Fruit fly (Drosophila melanogaster): ENCODE results near the gene kst.

Gene kst

DNA sequence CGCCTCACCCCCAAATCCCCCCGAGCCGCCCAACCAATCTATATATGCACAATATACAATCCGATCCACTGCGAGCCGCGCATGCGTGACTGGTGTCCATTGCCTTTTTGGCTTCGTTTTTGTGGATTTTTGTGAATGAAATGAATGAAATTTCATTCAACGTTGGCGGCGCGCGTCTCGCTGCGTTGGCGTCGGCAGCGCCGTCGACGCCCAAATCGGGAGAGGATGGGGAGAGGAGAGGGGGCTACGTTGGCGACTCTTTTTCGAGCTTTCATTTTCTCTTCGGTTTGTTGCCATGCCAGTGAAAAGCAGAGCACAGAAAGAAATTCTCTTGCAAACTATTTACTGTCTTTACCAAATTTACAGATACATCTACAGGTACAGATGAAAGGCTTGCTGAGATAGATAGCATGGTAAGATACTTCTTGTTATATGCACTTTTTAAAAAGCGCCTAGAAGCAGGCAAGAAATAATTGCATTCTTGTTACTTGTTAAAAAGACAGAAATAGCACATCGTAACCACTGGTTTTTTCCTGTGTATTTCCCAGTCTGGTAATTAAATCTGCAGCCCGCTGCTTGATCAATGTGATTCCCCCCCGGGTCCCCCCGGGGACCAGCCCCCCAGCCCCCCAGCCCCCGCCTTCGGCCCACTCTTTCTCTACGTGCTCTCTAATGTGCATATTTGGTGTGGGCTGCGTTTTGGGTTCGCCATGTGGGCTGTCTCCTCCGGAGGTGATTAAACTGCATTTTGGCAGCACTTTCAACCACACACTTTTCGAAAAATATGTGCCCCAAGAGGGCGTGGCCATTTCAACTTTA is 43.8 kb downstream of the kst start (continued):
- TF ChIP-seq CG4282 (GFP tag; optimal IDR thresholded peaks at IDR 0.05) (no peak), emc (GFP tag; optimal IDR thresholded peaks at IDR 0.05) (no peak), CG8281 (tag; optimal IDR thresholded peaks at IDR 0.05) (peak; percentile 17), Neu2 (GFP tag; optimal IDR thresholded peaks at IDR 0.05; ENCODE audit: borderline replicate concordance) (no peak), Mrtf (GFP tag; IDR thresholded peaks at IDR 0.05) (no peak), exex (tag; optimal IDR thresholded peaks at IDR 0.05) (no peak), tna (GFP tag; IDR thresholded peaks at IDR 0.05; ENCODE audit: partially characterized antibody) (no peak), pzg (GFP tag; optimal IDR thresholded peaks at IDR 0.05) (no peak), jing (GFP tag; optimal IDR thresholded peaks at IDR 0.05) (peak; percentile 37), Lhr (GFP tag; optimal IDR thresholded peaks at IDR 0.05) (no peak), NC2α (GFP tag; optimal IDR thresholded peaks at IDR 0.05) (no peak), onecut (GFP tag; IDR thresholded peaks at IDR 0.05) (peak; percentile 40; the same call in 1 of the 2 replicates), corto (GFP tag; optimal IDR thresholded peaks at IDR 0.05) (no peak), dm (GFP tag; optimal IDR thresholded peaks at IDR 0.05) (no peak), Jarid2 (GFP tag; optimal IDR thresholded peaks at IDR 0.05) (no peak), CG7271 (tag; optimal IDR thresholded peaks at IDR 0.05) (no peak), CG32772 (GFP tag; IDR thresholded peaks at IDR 0.05) (no peak), CrebB (tag; optimal IDR thresholded peaks at IDR 0.05) (no peak), en (GFP tag; optimal IDR thresholded peaks at IDR 0.05) (no peak), ken (GFP tag; IDR thresholded peaks at IDR 0.05) (0 out of 3 replicates have a peak, but pooled peaks have one; percentile 38), CG10267 (tag; optimal IDR thresholded peaks at IDR 0.05) (peak; percentile 22), CG2202 (tag; optimal IDR thresholded peaks at IDR 0.05) (no peak), Meics (GFP tag; optimal IDR thresholded peaks at IDR 0.05) (no peak), Hr39 (optimal IDR thresholded peaks at IDR 0.05) (no peak), z (GFP tag; IDR thresholded peaks at IDR 0.05) (0 out of 3 replicates have a peak, but pooled peaks have one; percentile 23), CG1529 (GFP tag; optimal IDR thresholded peaks at IDR 0.05) (peak; percentile 65), dysf (GFP tag; IDR thresholded peaks at IDR 0.05) (peak; percentile 45; the same call in 1 of the 3 replicates), sens-2 (GFP tag; IDR thresholded peaks at IDR 0.05) (no peak), tll (GFP tag; optimal IDR thresholded peaks at IDR 0.05) (no peak), CG2199 (GFP tag; IDR thresholded peaks at IDR 0.05) (peak; percentile 25; the same call in 1 of the 3 replicates), Sox100B (GFP tag; optimal IDR thresholded peaks at IDR 0.05) (peak; percentile 70), Trl (optimal IDR thresholded peaks at IDR 0.05) (peak in 1 of 2 experiments; percentile 7), Trl (GFP tag; optimal IDR thresholded peaks at IDR 0.05) (no peak), repo (GFP tag; optimal IDR thresholded peaks at IDR 0.05) (peak; percentile 16), pho (GFP tag; optimal IDR thresholded peaks at IDR 0.05) (no peak), CG7372 (GFP tag; IDR thresholded peaks at IDR 0.05) (no peak), H2.0 (GFP tag; IDR thresholded peaks at IDR 0.05) (0 out of 2 replicates have a peak, but pooled peaks have one; percentile 13), pum (GFP tag; optimal IDR thresholded peaks at IDR 0.05) (peak; percentile 16), CG17612 (GFP tag; IDR thresholded peaks at IDR 0.05) (no peak), sima (GFP tag; optimal IDR thresholded peaks at IDR 0.05) (no peak), Hmx (GFP tag; optimal IDR thresholded peaks at IDR 0.05) (no peak), CG1024 (GFP tag; IDR thresholded peaks at IDR 0.05) (no peak), ttk (GFP tag; IDR thresholded peaks at IDR 0.05) (peak; percentile 50), lbe (GFP tag; optimal IDR thresholded peaks at IDR 0.05) (no peak), Xrp1 (GFP tag; IDR thresholded peaks at IDR 0.05) (peak; percentile 54; the same call in 1 of the 2 replicates), CG30020 (tag; optimal IDR thresholded peaks at IDR 0.05) (no peak), CG32767 (GFP tag; IDR thresholded peaks at IDR 0.05) (no peak), p53 (GFP tag; optimal IDR thresholded peaks at IDR 0.05) (no peak), jumu (GFP tag; optimal IDR thresholded peaks at IDR 0.05) (no peak), maf-S (GFP tag; optimal IDR thresholded peaks at IDR 0.05) (no peak), insv (GFP tag; optimal IDR thresholded peaks at IDR 0.05) (no peak)
